Worm (Caenorhabditis elegans) whole organism, L1 larva: ENCODE results near the gene F32A5.4.

Source experiments
- F16B12.6 ChIP-seq: fragments of 150-350 bp; optimal IDR thresholded peaks from 2 replicates; lab custom pipeline; 2014; ENCODE audit warnings: missing biosample characterization, missing genetic modification characterization
- ama-1 ChIP-seq: fragments of 150-350 bp; optimal IDR thresholded peaks from 2 replicates; lab custom pipeline; 2014
- ceh-8 ChIP-seq: fragments of 200-800 bp; sonication (Bioruptor generic); optimal IDR thresholded peaks from 2 replicates; lab custom pipeline; 2018; ENCODE audit warnings: mild to moderate bottlenecking, missing genetic modification characterization, moderate library complexity, missing compliant biosample characterization
- ceh-82 ChIP-seq, 3 experiments: fragments of 150-350 bp in 1 of 3; sonication (generic microtip) in 2 of 3; optimal IDR thresholded peaks; 2 replicates each; lab custom pipeline; 2014 to 2017; ENCODE audit warnings: missing biosample characterization in 3 of 3, missing genetic modification characterization in 3 of 3
- ceh-88 ChIP-seq: fragments of 200-800 bp; sonication (Bioruptor generic); IDR thresholded peaks from 2 replicates; pipeline ENCODE4 v1.3.6; 2022; ENCODE audit warnings: missing genetic modification characterization, missing compliant biosample characterization
- ces-1 ChIP-seq: fragments of 150-350 bp; optimal IDR thresholded peaks from 2 replicates; lab custom pipeline; 2014; ENCODE audit warnings: missing biosample characterization, missing genetic modification reagents, missing genetic modification characterization
- dpl-1 ChIP-seq, 3 experiments: fragments of 150-350 bp in 2 of 3; sonication (generic microtip) in 1 of 3; optimal IDR thresholded peaks; 2 replicates each; lab custom pipeline; 2014 to 2017; ENCODE audit warnings: missing biosample characterization in 3 of 3, missing genetic modification characterization in 3 of 3, missing genetic modification reagents in 3 of 3
- efl-1 ChIP-seq, 4 experiments: fragments of 150-350 bp; optimal IDR thresholded peaks in 3 of 4; peaks in 1 of 4; 1 replicate in 1 of 4; 2 replicates in 3 of 4; lab custom pipeline; 2014; ENCODE audit warnings: missing biosample characterization in 2 of 4, missing genetic modification characterization in 2 of 4, missing genetic modification reagents in 2 of 4
- efl-3 ChIP-seq: fragments of 200-800 bp; sonication (Bioruptor generic); optimal IDR thresholded peaks from 2 replicates; lab custom pipeline; 2018; ENCODE audit warnings: mild to moderate bottlenecking, missing genetic modification characterization, missing compliant biosample characterization
- egl-13 ChIP-seq: sonication (generic microtip); optimal IDR thresholded peaks from 2 replicates; lab custom pipeline; 2016; ENCODE audit warnings: missing genotype, missing genetic modification reagents, missing genetic modification characterization, missing compliant biosample characterization
- egl-27 ChIP-seq, 2 experiments: fragments of 150-350 bp in 1 of 2; sonication (generic microtip); optimal IDR thresholded peaks; 3 replicates each; lab custom pipeline; 2017 to 2018; ENCODE audit warnings: missing biosample characterization in 2 of 2, missing genetic modification characterization in 2 of 2, missing genetic modification reagents in 2 of 2
- elt-2 ChIP-seq: sonication (generic microtip); optimal IDR thresholded peaks from 2 replicates; lab custom pipeline; 2016; ENCODE audit warnings: missing genetic modification characterization, mild to moderate bottlenecking, inconsistent platforms, missing compliant biosample characterization, missing genetic modification reagents
- elt-3 ChIP-seq, 6 experiments: fragments of 150-350 bp in 1 of 6; sonication (generic microtip); optimal IDR thresholded peaks; 2 replicates each; lab custom pipeline; 2017 to 2018; ENCODE audit warnings: missing biosample characterization in 6 of 6, missing genetic modification characterization in 6 of 6, inconsistent platforms in 1 of 6
- hlh-4 ChIP-seq: sonication (generic microtip); optimal IDR thresholded peaks from 2 replicates; lab custom pipeline; 2016; ENCODE audit warnings: mild to moderate bottlenecking, missing genetic modification characterization, missing compliant biosample characterization
- lin-35 ChIP-seq, 2 experiments: fragments of 150-350 bp; optimal IDR thresholded peaks; 2 replicates each; lab custom pipeline; 2014; ENCODE audit warnings: missing biosample characterization in 2 of 2, missing genetic modification characterization in 2 of 2, missing genetic modification reagents in 2 of 2
- mdl-1 ChIP-seq, 2 experiments: fragments of 150-350 bp; optimal IDR thresholded peaks; 2 replicates each; lab custom pipeline; 2014 to 2017; ENCODE audit warnings: missing biosample characterization in 2 of 2, missing genetic modification characterization in 2 of 2, inconsistent platforms in 1 of 2
- mep-1 ChIP-seq: fragments of 150-350 bp; optimal IDR thresholded peaks from 2 replicates; lab custom pipeline; 2014; ENCODE audit warnings: missing biosample characterization, missing genetic modification characterization
- nhr-12 ChIP-seq: sonication (generic microtip); optimal IDR thresholded peaks from 2 replicates; lab custom pipeline; 2017; ENCODE audit warnings: missing biosample characterization, missing genetic modification characterization
- nhr-20 ChIP-seq: sonication (generic microtip); optimal IDR thresholded peaks from 2 replicates; lab custom pipeline; 2016; ENCODE audit warnings: mild to moderate bottlenecking, missing genetic modification characterization, missing compliant biosample characterization
- nhr-71 ChIP-seq: sonication (generic microtip); optimal IDR thresholded peaks from 2 replicates; lab custom pipeline; 2016; ENCODE audit warnings: mild to moderate bottlenecking, missing genetic modification characterization, moderate library complexity, missing compliant biosample characterization
- nhr-76 ChIP-seq: sonication (generic microtip); optimal IDR thresholded peaks from 2 replicates; lab custom pipeline; 2017; ENCODE audit warnings: missing biosample characterization, missing genetic modification characterization
- nhr-84 ChIP-seq: sonication (generic microtip); optimal IDR thresholded peaks from 2 replicates; lab custom pipeline; 2017; ENCODE audit warnings: missing biosample characterization, missing genetic modification characterization
- nhr-90 ChIP-seq: sonication (generic microtip); optimal IDR thresholded peaks from 2 replicates; lab custom pipeline; 2016; ENCODE audit warnings: mild to moderate bottlenecking, missing genetic modification characterization, missing compliant biosample characterization; ENCODE audit not compliant: poor library complexity
- pag-3 ChIP-seq: sonication (generic microtip); optimal IDR thresholded peaks from 2 replicates; lab custom pipeline; 2017; ENCODE audit warnings: missing genetic modification characterization, mild to moderate bottlenecking, missing compliant biosample characterization, antibody characterized with exemption, borderline replicate concordance; ENCODE audit not compliant: insufficient read depth
- snu-23 ChIP-seq: sonication (generic microtip); optimal IDR thresholded peaks from 2 replicates; lab custom pipeline; 2016; ENCODE audit warnings: missing genetic modification characterization, missing compliant biosample characterization
- sup-37 ChIP-seq: fragments of 200-800 bp; sonication (Bioruptor generic); optimal IDR thresholded peaks from 2 replicates; lab custom pipeline; 2018; ENCODE audit warnings: mild to moderate bottlenecking, missing genetic modification characterization, missing compliant biosample characterization
- swsn-7 ChIP-seq: sonication (generic microtip); optimal IDR thresholded peaks from 2 replicates; lab custom pipeline; 2016; ENCODE audit warnings: missing genetic modification characterization, missing compliant biosample characterization
- tbx-2 ChIP-seq: sonication (generic microtip); optimal IDR thresholded peaks from 2 replicates; lab custom pipeline; 2016; ENCODE audit warnings: missing genetic modification characterization, missing compliant biosample characterization
- tlp-1 ChIP-seq: fragments of 150-350 bp; optimal IDR thresholded peaks from 2 replicates; lab custom pipeline; 2014; ENCODE audit warnings: missing biosample characterization, missing genetic modification characterization
- unc-86 ChIP-seq: sonication (generic microtip); optimal IDR thresholded peaks from 2 replicates; lab custom pipeline; 2016; ENCODE audit warnings: missing genetic modification characterization, missing compliant biosample characterization
- unc-98 ChIP-seq: fragments of 200-800 bp; sonication (Bioruptor generic); IDR thresholded peaks from 2 replicates; pipeline ENCODE4 v1.3.6; 2022; ENCODE audit warnings: missing genetic modification characterization, missing compliant biosample characterization
- xbp-1 ChIP-seq: sonication (generic microtip); optimal IDR thresholded peaks from 2 replicates; lab custom pipeline; 2016; ENCODE audit warnings: missing genetic modification characterization, missing compliant biosample characterization
- ztf-11 ChIP-seq, 2 experiments: sonication (generic microtip); optimal IDR thresholded peaks; 2 replicates each; lab custom pipeline; 2016 to 2017; ENCODE audit warnings: missing genetic modification characterization in 2 of 2, missing biosample characterization in 1 of 2, missing compliant biosample characterization in 1 of 2
- ztf-4 ChIP-seq: fragments of 150-350 bp; optimal IDR thresholded peaks from 2 replicates; lab custom pipeline; 2014; ENCODE audit warnings: missing biosample characterization, missing genetic modification characterization

F32A5.4 gene

ce11 chrII:7203110-7203509 is 25.8 kb upstream of the F32A5.4 start, which contains the start of gene srd-56:
TSS of gene srd-56 (minus strand) at chrII:7203210.
- TF ChIP-seq nhr-12 (tag; lab: Kevin White, UChicago) = no peak
- no peak for TF ChIP-seq nhr-71 (tag; lab: Kevin White, UChicago)
- TF ChIP-seq nhr-84 = no peak
- no peak for TF ChIP-seq mdl-1 (tag; optimal IDR thresholded peaks at IDR 0.05; lab: Kevin White, UChicago)
- no peak for TF ChIP-seq lin-35 (GFP tag; optimal IDR thresholded peaks at IDR 0.05; lab: Kevin White, UChicago)

ce11 chrII:7204951-7205350 is 24.0 kb upstream of the F32A5.4 start, which contains the start of gene srd-58:
TSS of gene srd-58 (minus strand) at chrII:7205051.
- TF ChIP-seq efl-1 (optimal IDR thresholded peaks at IDR 0.05; lab: Kevin White, UChicago) (no peak), efl-1 (GFP tag; optimal IDR thresholded peaks at IDR 0.05 in 1 of 2; lab: Kevin White, UChicago) (no peak), unc-86 (tag; lab: Kevin White, UChicago) (no peak), xbp-1 (no peak), hlh-4 (no peak), ztf-11 (tag; optimal IDR thresholded peaks at IDR 0.05; lab: Kevin White, UChicago) (no peak), ztf-4 (tag; lab: Kevin White, UChicago) (no peak), mdl-1 (tag; optimal IDR thresholded peaks at IDR 0.05; lab: Kevin White, UChicago) (no peak), ama-1 (no peak), tlp-1 (tag; lab: Kevin White, UChicago) (no peak), ceh-82 (tag; optimal IDR thresholded peaks at IDR 0.05; lab: Kevin White, UChicago) (no peak), nhr-20 (tag; lab: Kevin White, UChicago) (no peak), sup-37 (no peak), mep-1 (tag; lab: Kevin White, UChicago) (no peak), elt-3 (tag; optimal IDR thresholded peaks at IDR 0.05; lab: Kevin White, UChicago) (no peak), egl-13 (no peak)

- no peak for TF ChIP-seq nhr-90 (tag; lab: Kevin White, UChicago)
- no peak for TF ChIP-seq swsn-7 (tag; lab: Kevin White, UChicago)
- TF ChIP-seq nhr-12 (tag; lab: Kevin White, UChicago) = no peak
- no peak for TF ChIP-seq pag-3 (tag; lab: Kevin White, UChicago)
- no peak for TF ChIP-seq ama-1
- TF ChIP-seq snu-23 (GFP tag; lab: Kevin White, UChicago) = no peak
Measured at ce11 chrII:7205388-7205787, 23.6 kb upstream of the F32A5.4 start, which contains the start of gene srd-59. TSS of gene srd-59 (plus strand) at chrII:7205688.

DNA sequence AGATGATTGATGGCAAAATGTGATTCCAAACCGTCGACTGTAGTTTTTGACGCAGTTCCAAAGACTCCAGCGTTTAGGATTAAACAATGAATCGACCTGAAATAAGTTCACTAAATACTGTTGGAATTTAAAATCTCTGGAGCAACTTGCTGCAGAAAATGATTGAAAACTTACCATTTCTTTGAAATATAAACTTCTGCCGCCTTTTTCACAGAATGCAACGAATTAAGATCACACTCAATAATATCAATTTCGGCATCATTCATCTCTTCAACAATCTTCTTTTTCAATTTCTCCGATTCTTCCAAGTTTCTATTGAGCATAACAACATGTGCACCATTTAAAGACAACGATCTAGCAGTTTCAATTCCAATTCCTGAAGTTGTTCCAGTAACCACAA is 21.3 kb upstream of the F32A5.4 start:
- no peak for TF ChIP-seq unc-86 (tag; lab: Kevin White, UChicago)
- no peak for TF ChIP-seq efl-1 (optimal IDR thresholded peaks at IDR 0.05; lab: Kevin White, UChicago)
- TF ChIP-seq efl-1 (GFP tag; optimal IDR thresholded peaks at IDR 0.05 in 1 of 2; lab: Kevin White, UChicago) = peak in 1 of 2 experiments; percentile 78
- TF ChIP-seq, all 84 proteins: peak for 1

ce11 chrII:7208184-7208583 is 20.8 kb upstream of the F32A5.4 start, which contains the start of gene dhs-7:
TSS of gene dhs-7 (minus strand) at chrII:7208460.
- TF ChIP-seq tbx-2 (no peak), elt-2 (tag; lab: Kevin White, UChicago) (peak; percentile 44)
- TF ChIP-seq, all 84 proteins: peak for 1

- TF ChIP-seq unc-98 = no peak
- no peak for TF ChIP-seq mep-1 (tag; lab: Kevin White, UChicago)
- no peak for TF ChIP-seq mdl-1 (tag; optimal IDR thresholded peaks at IDR 0.05; lab: Kevin White, UChicago)
- no peak for TF ChIP-seq ceh-8 (GFP tag; lab: Kevin White, UChicago)
- TF ChIP-seq nhr-71 (tag; lab: Kevin White, UChicago) = no peak
- TF ChIP-seq egl-27 (tag; optimal IDR thresholded peaks at IDR 0.05; lab: Kevin White, UChicago) = no peak
- no peak for TF ChIP-seq tbx-2
- TF ChIP-seq lin-35 (GFP tag; optimal IDR thresholded peaks at IDR 0.05; lab: Kevin White, UChicago) = no peak
- no peak for TF ChIP-seq F16B12.6 (tag; lab: Kevin White, UChicago)
- TF ChIP-seq efl-3 = no peak
- no peak for TF ChIP-seq xbp-1
- TF ChIP-seq tlp-1 (tag; lab: Kevin White, UChicago) = no peak
- no peak for TF ChIP-seq ces-1 (GFP tag; lab: Kevin White, UChicago)
- TF ChIP-seq nhr-76 (tag; lab: Kevin White, UChicago) = no peak
- no peak for TF ChIP-seq dpl-1 (GFP tag; optimal IDR thresholded peaks at IDR 0.05; lab: Kevin White, UChicago)
- TF ChIP-seq ceh-88 = no peak
Measured at ce11 chrII:7210187-7210586, 18.8 kb upstream of the F32A5.4 start, which contains the start of gene E04F6.15. TSS of gene E04F6.15 (minus strand) at chrII:7210287.
